Worm (Caenorhabditis elegans): Measurements from ENCODE around the gene R03G8.3.

The R03G8.3 gene

DNA sequence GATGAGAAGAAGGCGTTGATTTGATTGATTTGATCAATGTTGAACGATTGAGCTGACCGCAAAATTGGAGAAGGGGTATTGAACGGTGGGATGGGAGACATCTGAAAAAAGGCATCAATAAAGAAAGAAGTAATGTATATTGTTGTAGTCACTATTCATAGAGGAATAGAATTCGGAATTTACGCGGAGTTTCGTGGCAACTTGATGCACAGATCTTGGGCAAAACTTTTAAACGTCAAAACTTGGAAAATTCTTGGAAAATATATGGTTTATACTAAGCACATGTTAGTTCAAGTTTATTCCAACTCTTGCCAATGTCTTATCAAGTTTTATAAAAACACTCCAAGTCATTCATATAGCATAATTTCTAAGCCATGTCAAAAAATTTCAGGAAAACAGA is 35.7 kb downstream of the R03G8.3 start, which contains the start of gene F17H10.4:
F17H10.4 (minus strand) TSS at position 101 of the 400 bp plus-strand sequence.
- TF ChIP-seq ztf-29 (GFP tag; IDR thresholded peaks at IDR 0.05) (no peak), klf-2 (GFP tag; conservative IDR thresholded peaks at IDR 0.05) (no peak), cog-1 (tag; optimal IDR thresholded peaks at IDR 0.05) (no peak), T22C8.4 (GFP tag; IDR thresholded peaks at IDR 0.05) (no peak), flt-1 (GFP tag; IDR thresholded peaks at IDR 0.05) (no peak)

- TF ChIP-seq ztf-23 (GFP tag; IDR thresholded peaks at IDR 0.05) (no peak), cog-1 (tag; optimal IDR thresholded peaks at IDR 0.05) (no peak), klf-2 (GFP tag; conservative IDR thresholded peaks at IDR 0.05) (no peak), ztf-29 (GFP tag; IDR thresholded peaks at IDR 0.05) (no peak), ref-1 (GFP tag; conservative IDR thresholded peaks at IDR 0.05) (no peak), med-1 (GFP tag; optimal IDR thresholded peaks at IDR 0.05; ENCODE audit: insufficient read depth) (no peak), T22C8.4 (GFP tag; IDR thresholded peaks at IDR 0.05) (no peak), flt-1 (GFP tag; IDR thresholded peaks at IDR 0.05) (no peak), tab-1 (GFP tag; IDR thresholded peaks at IDR 0.05) (no peak)
These were observed 39.2 kb downstream of the R03G8.3 start, which contains the start of gene spin-3 for ce11 chrX:13129949-13130348. Gene spin-3 (plus strand): TSS chrX:13130249.

DNA sequence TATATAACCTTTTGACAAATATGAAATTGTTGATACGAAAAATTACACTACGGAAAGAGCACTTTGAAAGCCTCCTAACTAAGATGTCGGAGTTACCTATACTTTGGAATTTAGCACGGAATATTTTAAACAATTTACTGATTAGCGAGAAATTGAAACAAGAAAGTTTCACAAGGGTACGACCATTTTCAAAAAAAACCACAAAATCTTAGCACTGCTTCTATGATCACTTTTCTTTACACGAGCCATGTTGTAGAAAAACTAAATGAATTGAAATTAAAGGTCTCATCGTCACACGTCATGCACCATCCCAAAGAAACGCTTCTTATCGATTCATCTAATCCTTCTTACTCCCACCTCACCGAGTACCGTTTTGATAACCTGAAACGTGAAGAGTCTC is 44.0 kb downstream of the R03G8.3 start, which contains the start of gene F09A5.2:
F09A5.2 (plus strand) TSS at position 301 of the 400 bp plus-strand sequence.
- TF ChIP-seq ztf-23 (GFP tag; IDR thresholded peaks at IDR 0.05) (no peak), ztf-29 (GFP tag; IDR thresholded peaks at IDR 0.05) (no peak), klf-2 (GFP tag; conservative IDR thresholded peaks at IDR 0.05) (no peak), T22C8.4 (GFP tag; IDR thresholded peaks at IDR 0.05) (no peak), cog-1 (tag; optimal IDR thresholded peaks at IDR 0.05) (no peak)

DNA sequence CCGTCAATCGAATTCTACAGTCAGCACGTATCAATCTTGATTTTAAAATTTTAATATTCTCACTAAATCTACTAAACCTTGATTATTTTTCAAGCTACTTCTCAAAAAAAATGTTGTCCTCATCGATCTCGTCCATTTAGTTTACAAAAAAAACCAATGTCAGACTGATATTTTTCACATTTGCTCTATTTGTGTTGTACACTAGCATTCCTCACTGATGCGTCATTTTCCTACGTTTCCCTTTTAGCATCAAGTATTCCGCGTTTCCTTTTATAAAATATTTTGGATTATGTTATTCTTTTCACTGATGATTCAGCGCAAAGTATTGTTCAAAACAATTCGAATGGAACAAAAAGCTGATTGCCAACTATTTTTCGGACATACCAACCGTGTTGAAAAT is 48.7 kb downstream of the R03G8.3 start, which contains the start of gene ttr-34:
ttr-34 (plus strand) TSS at position 301 of the 400 bp plus-strand sequence.
- TF ChIP-seq T22C8.4 (GFP tag; IDR thresholded peaks at IDR 0.05) (no peak), ref-1 (GFP tag; conservative IDR thresholded peaks at IDR 0.05) (no peak), med-1 (GFP tag; optimal IDR thresholded peaks at IDR 0.05; ENCODE audit: insufficient read depth) (no peak), flt-1 (GFP tag; IDR thresholded peaks at IDR 0.05) (no peak), cog-1 (tag; optimal IDR thresholded peaks at IDR 0.05) (no peak), ztf-23 (GFP tag; IDR thresholded peaks at IDR 0.05) (no peak), klf-2 (GFP tag; conservative IDR thresholded peaks at IDR 0.05) (no peak), tab-1 (GFP tag; IDR thresholded peaks at IDR 0.05) (no peak), ztf-29 (GFP tag; IDR thresholded peaks at IDR 0.05) (no peak)

DNA sequence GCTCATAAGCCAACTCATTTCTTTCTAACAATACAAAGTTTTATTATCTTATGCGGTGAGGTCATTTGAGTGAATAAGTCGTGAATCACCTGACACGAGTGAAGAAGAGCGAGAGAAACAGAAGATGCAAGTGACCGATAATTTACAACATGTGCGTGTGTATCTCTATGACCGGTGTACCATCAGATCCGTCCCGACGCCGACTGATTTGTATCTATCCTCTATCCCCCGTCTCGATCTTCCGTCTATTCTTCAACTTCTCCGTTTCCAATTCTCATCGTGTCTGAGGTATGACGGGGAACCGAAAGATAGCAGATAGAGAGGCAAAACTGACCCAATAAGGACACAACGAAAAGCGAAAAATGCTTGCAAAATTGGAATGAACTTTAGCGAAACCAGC is 50.7 kb downstream of the R03G8.3 start, which contains the start of gene F09A5.3:
F09A5.3 (plus strand) TSS at position 162 of the 400 bp plus-strand sequence.
- TF ChIP-seq tab-1 (GFP tag; IDR thresholded peaks at IDR 0.05) (no peak), cog-1 (tag; optimal IDR thresholded peaks at IDR 0.05) (peak; percentile 8)

DNA sequence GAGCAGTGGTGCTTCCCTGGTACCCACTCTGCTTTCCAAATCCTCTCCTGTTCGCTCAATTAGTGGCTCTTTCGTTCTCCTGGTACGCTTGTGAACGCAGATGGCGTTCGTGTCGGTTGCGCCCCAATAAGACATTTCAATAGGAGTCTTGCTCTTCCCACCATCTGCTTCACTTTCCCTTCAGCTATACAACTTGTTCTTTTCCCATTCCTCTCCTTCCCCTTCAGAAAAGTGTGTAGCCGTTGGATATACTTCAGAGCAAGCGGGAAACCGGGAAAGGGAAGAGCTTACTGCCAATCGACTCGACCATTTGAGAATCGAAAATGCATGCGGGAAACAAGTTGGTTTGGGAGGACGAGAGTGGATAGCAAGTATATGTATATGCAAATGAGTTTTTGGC is 52.5 kb downstream of the R03G8.3 start:
- TF ChIP-seq tab-1 (GFP tag; IDR thresholded peaks at IDR 0.05) (peak; percentile 54; the same call in 1 of the 2 replicates), ztf-29 (GFP tag; IDR thresholded peaks at IDR 0.05) (no peak), T22C8.4 (GFP tag; IDR thresholded peaks at IDR 0.05) (no peak), ztf-23 (GFP tag; IDR thresholded peaks at IDR 0.05) (no peak), klf-2 (GFP tag; conservative IDR thresholded peaks at IDR 0.05) (no peak), cog-1 (tag; optimal IDR thresholded peaks at IDR 0.05) (peak; percentile 51)

Measured in whole organism, midembryonic.